Fruit fly (Drosophila melanogaster): Measurements from ENCODE around the gene Axn.

DNA sequence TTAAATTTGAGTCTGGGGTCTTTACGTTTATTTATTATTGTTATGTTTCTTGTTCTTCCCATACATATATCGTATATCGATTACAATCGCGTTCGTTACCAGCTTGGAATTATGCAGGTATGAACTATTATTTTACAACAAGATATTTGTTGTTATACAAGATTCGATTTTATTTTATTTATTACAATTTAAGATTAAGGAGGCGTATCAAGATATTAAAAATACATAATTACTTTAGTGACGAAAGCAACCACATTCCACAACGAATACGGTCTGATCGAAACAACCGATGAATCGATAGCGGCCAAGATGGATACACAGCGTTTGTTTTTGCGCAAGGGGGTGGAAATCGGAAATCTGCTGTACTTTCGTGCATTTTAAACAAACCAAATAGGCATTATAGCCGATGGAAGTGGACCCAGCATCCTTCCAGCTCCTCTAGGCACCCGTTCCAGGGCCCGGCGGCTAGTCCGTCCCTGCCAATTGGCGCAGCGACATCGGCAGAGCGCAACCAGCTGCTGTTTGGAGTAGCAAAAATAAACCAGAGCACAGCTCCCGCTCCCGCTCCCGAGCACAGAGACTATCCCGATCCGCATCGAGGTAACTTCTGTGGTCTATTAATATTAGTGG, 24.9 kb upstream of the Axn start, which contains the start of the genes CG15525 and CG11504:
- TF ChIP-seq psq (optimal IDR thresholded peaks at IDR 0.05) (no peak), Dll (optimal IDR thresholded peaks at IDR 0.05) (no peak), EcR (GFP tag; optimal IDR thresholded peaks at IDR 0.05) (no peak), CG8478 (optimal IDR thresholded peaks at IDR 0.05) (no peak), usp (GFP tag; optimal IDR thresholded peaks at IDR 0.05) (no peak)

All from whole organism.